Fruit fly (Drosophila melanogaster): ENCODE results near the gene Ilp3.

dm6 chr3L:9799398-9799797 lies 2.5 kb downstream of the Ilp3 start, which contains the start of gene Ilp2:
- TF ChIP-seq Pif1B (GFP tag; optimal IDR thresholded peaks at IDR 0.05) (no peak), CG15710 (tag; optimal IDR thresholded peaks at IDR 0.05) (no peak)

Data from whole organism, pupa.